Fruit fly (Drosophila melanogaster): Measurements from ENCODE around the gene MTPAP.

DNA sequence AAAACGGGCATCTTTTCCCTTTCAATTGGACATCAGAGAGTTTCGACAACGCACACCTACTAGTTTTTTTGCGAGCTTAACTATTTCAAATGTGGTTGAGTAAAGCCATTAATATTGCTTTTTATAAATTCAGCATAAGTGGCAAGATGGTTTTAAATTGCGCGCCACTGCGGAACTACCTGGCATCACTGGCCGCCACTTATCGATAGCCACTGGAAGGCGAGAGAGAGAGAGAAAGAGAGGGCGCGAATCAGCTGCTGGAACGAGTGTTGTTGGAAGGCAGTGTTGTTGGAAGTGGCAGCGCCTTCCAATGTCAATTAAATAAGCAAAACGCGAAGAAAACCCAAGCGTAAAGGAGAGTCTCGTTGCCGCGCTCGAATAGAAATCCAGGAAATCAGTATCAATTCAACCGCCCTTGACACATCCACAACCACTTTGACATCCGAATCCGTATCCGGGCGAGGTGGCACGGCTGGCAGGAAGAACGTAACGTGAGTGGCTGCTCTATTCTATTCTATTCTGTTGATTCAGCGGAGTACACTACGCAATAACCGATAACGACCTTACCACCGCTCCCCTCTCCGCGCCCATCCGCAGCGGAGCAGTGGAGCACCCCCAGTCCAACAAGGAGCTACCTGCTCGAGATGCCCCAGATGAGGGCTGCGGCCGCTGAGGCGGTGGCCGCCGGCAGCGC lies 26.3 kb upstream of the MTPAP start, which contains the start of gene AMPKalpha:
- TF ChIP-seq CTCF (optimal IDR thresholded peaks at IDR 0.05) = no peak
- no peak for TF ChIP-seq CG8478 (optimal IDR thresholded peaks at IDR 0.05)
